ENCODE assay signal across 3 fruit fly cellular contexts in genomic region chr2L:20656110-20656509, dm6.
A peak's percentile ranks its signal among the peaks of the same experiment; 100 is the strongest.
TF ChIP-seq lines count a peak whose summit lies in the region.

Gene brun, minus strand, starts transcription at chr2L:20656178.
Gene CG2614, plus strand, starts transcription at chr2L:20656426.

TF ChIP-seq in whole organism, adult, 20 proteins besides CTCF, POLR2A, EP300 and RAD21 (continued from another document):
- TF ChIP-seq cic (GFP tag; optimal IDR thresholded peaks at IDR 0.05; lab: Kevin White, UChicago) (no peak), Mnt (GFP tag; optimal IDR thresholded peaks at IDR 0.05; lab: Kevin White, UChicago) (peak; percentile 64)

TF ChIP-seq in whole organism, embryonic, 481 proteins besides CTCF, POLR2A, EP300 and RAD21 (continued from another document and continues in another):
- TF ChIP-seq CG9876 (GFP tag; optimal IDR thresholded peaks at IDR 0.05; lab: Kevin White, UChicago) (peak; percentile 62), CG13894 (tag; optimal IDR thresholded peaks at IDR 0.05; lab: Kevin White, UChicago) (no peak), jumu (GFP tag; optimal IDR thresholded peaks at IDR 0.05; lab: Kevin White, UChicago) (peak; percentile 82), CG2116 (GFP tag; optimal IDR thresholded peaks at IDR 0.05; lab: Kevin White, UChicago) (peak; percentile 77), BEAF-32 (GFP tag; optimal IDR thresholded peaks at IDR 0.05; lab: Kevin White, UChicago) (peak; percentile 96), crc (GFP tag; optimal IDR thresholded peaks at IDR 0.05; lab: Kevin White, UChicago) (peak; percentile 3), Atf3 (GFP tag; optimal IDR thresholded peaks at IDR 0.05; lab: Kevin White, UChicago) (peak; percentile 60), Dip2 (GFP tag; IDR thresholded peaks at IDR 0.05; lab: Robert Waterston, UW) (no peak), CG6854 (GFP tag; optimal IDR thresholded peaks at IDR 0.05; lab: Kevin White, UChicago) (no peak), CG31388 (GFP tag; optimal IDR thresholded peaks at IDR 0.05; lab: Kevin White, UChicago) (peak; percentile 9), Bgb (GFP tag; IDR thresholded peaks at IDR 0.05; lab: Robert Waterston, UW; ENCODE audit: partially characterized antibody) (peak; percentile 82), usp (GFP tag; optimal IDR thresholded peaks at IDR 0.05; lab: Kevin White, UChicago) (no peak), Ets65A (GFP tag; lab: Kevin White, UChicago) (peak; percentile 97), Ssrp (tag; optimal IDR thresholded peaks at IDR 0.05; lab: Kevin White, UChicago) (peak; percentile 57), CG18476 (GFP tag; optimal IDR thresholded peaks at IDR 0.05; lab: Kevin White, UChicago) (peak; percentile 53), sc (optimal IDR thresholded peaks at IDR 0.05; lab: Kevin White, UChicago) (no peak), sc (GFP tag; optimal IDR thresholded peaks at IDR 0.05; lab: Kevin White, UChicago) (no peak), CG7357 (GFP tag; IDR thresholded peaks at IDR 0.05; lab: Robert Waterston, UW) (peak; percentile 47; the same call in 2 of the 3 replicates), CG5245 (GFP tag; optimal IDR thresholded peaks at IDR 0.05; lab: Kevin White, UChicago) (peak; percentile 59), MESR4 (GFP tag; optimal IDR thresholded peaks at IDR 0.05; lab: Kevin White, UChicago) (no peak), CG1602 (GFP tag; optimal IDR thresholded peaks at IDR 0.05; lab: Kevin White, UChicago) (peak; percentile 77), CG16815 (GFP tag; optimal IDR thresholded peaks at IDR 0.05; lab: Kevin White, UChicago) (peak; percentile 38), CG8388 (GFP tag; optimal IDR thresholded peaks at IDR 0.05; lab: Kevin White, UChicago) (no peak), pan (optimal IDR thresholded peaks at IDR 0.05; lab: Kevin White, UChicago) (no peak), pan (GFP tag; optimal IDR thresholded peaks at IDR 0.05 in 1 of 2, IDR thresholded peaks at IDR 0.05 in 1 of 2) (no peak), CG15696 (tag; optimal IDR thresholded peaks at IDR 0.05; lab: Kevin White, UChicago) (peak; percentile 53), ham (GFP tag; IDR thresholded peaks at IDR 0.05; lab: Robert Waterston, UW) (no peak), Sin3A (optimal IDR thresholded peaks at IDR 0.05; lab: Kevin White, UChicago) (peak; percentile 99), CG12942 (GFP tag; optimal IDR thresholded peaks at IDR 0.05; lab: Kevin White, UChicago) (peak; percentile 69), lilli (GFP tag; optimal IDR thresholded peaks at IDR 0.05; lab: Kevin White, UChicago) (peak; percentile 86), CG17186 (GFP tag; optimal IDR thresholded peaks at IDR 0.05; lab: Kevin White, UChicago) (peak; percentile 70), CG12236 (GFP tag; optimal IDR thresholded peaks at IDR 0.05; lab: Kevin White, UChicago) (no peak), inv (GFP tag; IDR thresholded peaks at IDR 0.05; lab: Robert Waterston, UW; ENCODE audit: partially characterized antibody) (peak; percentile 85), Usf (GFP tag; optimal IDR thresholded peaks at IDR 0.05; lab: Kevin White, UChicago) (no peak), CG14860 (GFP tag; IDR thresholded peaks at IDR 0.05; lab: Robert Waterston, UW; ENCODE audit: partially characterized antibody) (peak; percentile 81; the same call in 2 of the 3 replicates), rib (GFP tag; IDR thresholded peaks at IDR 0.05; lab: Robert Waterston, UW) (peak; percentile 70; the same call in 1 of the 2 replicates), CG9437 (GFP tag; optimal IDR thresholded peaks at IDR 0.05; lab: Kevin White, UChicago) (peak; percentile 12), CG9609 (GFP tag; optimal IDR thresholded peaks at IDR 0.05; lab: Kevin White, UChicago) (peak; percentile 63), sens (GFP tag; lab: Kevin White, UChicago) (peak; percentile 99), CG12071 (GFP tag; optimal IDR thresholded peaks at IDR 0.05; lab: Kevin White, UChicago) (no peak), Rx (GFP tag; IDR thresholded peaks at IDR 0.05; lab: Robert Waterston, UW) (no peak), CG11560 (tag; IDR thresholded peaks at IDR 0.05; lab: Robert Waterston, UW) (peak; percentile 66), CG11093 (GFP tag; IDR thresholded peaks at IDR 0.05; lab: Robert Waterston, UW) (peak; percentile 26; the same call in 1 of the 3 replicates), wek (GFP tag; optimal IDR thresholded peaks at IDR 0.05; lab: Kevin White, UChicago) (no peak), CG8089 (GFP tag; optimal IDR thresholded peaks at IDR 0.05; lab: Kevin White, UChicago) (peak; percentile 37), ci (GFP tag; IDR thresholded peaks at IDR 0.05; lab: Robert Waterston, UW) (peak; percentile 74; the same call in 2 of the 3 replicates), CG11504 (tag; optimal IDR thresholded peaks at IDR 0.05; lab: Kevin White, UChicago) (no peak), ftz-f1 (GFP tag; optimal IDR thresholded peaks at IDR 0.05; lab: Kevin White, UChicago) (peak; percentile 34), Eip74EF (GFP tag; optimal IDR thresholded peaks at IDR 0.05; lab: Kevin White, UChicago) (no peak), Sry-δ (GFP tag; optimal IDR thresholded peaks at IDR 0.05; lab: Kevin White, UChicago) (peak; percentile 92), p53 (GFP tag; optimal IDR thresholded peaks at IDR 0.05; lab: Kevin White, UChicago) (peak; percentile 28), Poxn (GFP tag; IDR thresholded peaks at IDR 0.05; lab: Robert Waterston, UW) (peak; percentile 13; the same call in 1 of the 2 replicates), CG31441 (GFP tag; IDR thresholded peaks at IDR 0.05; lab: Robert Waterston, UW) (no peak), HmgD (GFP tag; optimal IDR thresholded peaks at IDR 0.05; lab: Kevin White, UChicago) (peak; percentile 73), CG15011 (GFP tag; optimal IDR thresholded peaks at IDR 0.05; lab: Kevin White, UChicago) (no peak), pb (GFP tag; optimal IDR thresholded peaks at IDR 0.05; lab: Kevin White, UChicago) (no peak), Sry-β (GFP tag; optimal IDR thresholded peaks at IDR 0.05; lab: Kevin White, UChicago) (peak; percentile 32), CG11695 (GFP tag; IDR thresholded peaks at IDR 0.05; lab: Robert Waterston, UW) (0 out of 3 replicates have a peak, but pooled peaks have one; percentile 46), vvl (GFP tag; IDR thresholded peaks at IDR 0.05; lab: Robert Waterston, UW) (peak; percentile 81), unc-4 (GFP tag; IDR thresholded peaks at IDR 0.05; lab: Robert Waterston, UW; ENCODE audit: partially characterized antibody) (peak; percentile 91), Dad (GFP tag; optimal IDR thresholded peaks at IDR 0.05; lab: Kevin White, UChicago) (peak; percentile 74), tll (GFP tag; optimal IDR thresholded peaks at IDR 0.05; lab: Kevin White, UChicago) (no peak), Hr51 (GFP tag; optimal IDR thresholded peaks at IDR 0.05; lab: Kevin White, UChicago) (peak in 1 of 2 experiments; percentile 78), az2 (GFP tag; optimal IDR thresholded peaks at IDR 0.05; lab: Kevin White, UChicago) (peak; percentile 63)

TF ChIP-seq in whole organism, prepupa, 60 proteins besides CTCF, POLR2A, EP300 and RAD21 (continued from another document):
- TF ChIP-seq OdsH (GFP tag; optimal IDR thresholded peaks at IDR 0.05; lab: Kevin White, UChicago), result no peak
